Fruit fly (Drosophila melanogaster): Measurements from ENCODE around the gene Cox10.

Cox10 gene

DNA sequence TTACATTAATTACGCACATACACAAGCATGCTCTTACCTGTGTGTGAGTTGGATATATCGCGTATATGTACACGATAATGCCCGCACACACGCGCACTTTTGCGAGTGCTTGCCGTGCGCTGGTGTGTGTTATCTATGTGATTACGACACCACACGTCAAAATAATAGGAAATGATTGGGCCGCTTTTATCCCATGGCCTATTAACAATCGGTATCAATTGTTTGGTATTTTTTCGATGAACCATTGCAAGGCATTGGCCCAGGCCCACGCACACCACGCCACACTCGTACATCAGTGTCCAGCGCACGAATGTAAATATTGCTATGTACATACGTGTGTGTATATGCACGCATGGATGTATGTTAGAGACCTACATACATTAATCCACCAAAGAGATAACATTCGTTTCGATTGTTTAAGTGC is 3.6 kb downstream of the Cox10 start:
- no peak for TF ChIP-seq br (optimal IDR thresholded peaks at IDR 0.05)
- peak; percentile 72; the same call in 1 of the 2 replicates for TF ChIP-seq sob (GFP tag; IDR thresholded peaks at IDR 0.05)
- TF ChIP-seq Sry-β (GFP tag; optimal IDR thresholded peaks at IDR 0.05) = peak; percentile 17
- peak; percentile 41 for TF ChIP-seq Atf-2 (GFP tag; optimal IDR thresholded peaks at IDR 0.05)
- no peak for TF ChIP-seq sc (optimal IDR thresholded peaks at IDR 0.05)
- TF ChIP-seq sc (GFP tag; optimal IDR thresholded peaks at IDR 0.05) = peak; percentile 11
- peak; percentile 17 for TF ChIP-seq CG18619 (GFP tag; optimal IDR thresholded peaks at IDR 0.05)
- peak; percentile 23 for TF ChIP-seq repo (GFP tag; optimal IDR thresholded peaks at IDR 0.05)
- TF ChIP-seq ara (GFP tag; IDR thresholded peaks at IDR 0.05) = peak; percentile 69
- peak; percentile 44 for TF ChIP-seq Xbp1 (GFP tag; optimal IDR thresholded peaks at IDR 0.05)
- TF ChIP-seq ttk (GFP tag; IDR thresholded peaks at IDR 0.05) = no peak
- no peak for TF ChIP-seq esg (GFP tag; conservative IDR thresholded peaks at IDR 0.05)
- TF ChIP-seq CG4617 (GFP tag; optimal IDR thresholded peaks at IDR 0.05; ENCODE audit: borderline replicate concordance) = peak; percentile 31
- TF ChIP-seq CG16813 (GFP tag; IDR thresholded peaks at IDR 0.05; ENCODE audit: partially characterized antibody) = 0 out of 3 replicates have a peak, but pooled peaks have one; percentile 40
- TF ChIP-seq pho (GFP tag; optimal IDR thresholded peaks at IDR 0.05) = peak; percentile 18
- TF ChIP-seq Hr78 (GFP tag; optimal IDR thresholded peaks at IDR 0.05) = peak in 1 of 2 experiments; percentile 51
- peak; percentile 15 for TF ChIP-seq CG16863 (GFP tag; optimal IDR thresholded peaks at IDR 0.05)
- TF ChIP-seq insv (GFP tag; optimal IDR thresholded peaks at IDR 0.05) = peak in 1 of 2 experiments; percentile 43
- TF ChIP-seq Myb (GFP tag; optimal IDR thresholded peaks at IDR 0.05) = peak; percentile 9
- TF ChIP-seq Ptx1 (GFP tag; IDR thresholded peaks at IDR 0.05) = peak; percentile 35; the same call in 1 of the 2 replicates
- peak; percentile 24 for TF ChIP-seq Lhr (GFP tag; optimal IDR thresholded peaks at IDR 0.05)
- TF ChIP-seq CG1529 (GFP tag; optimal IDR thresholded peaks at IDR 0.05) = peak; percentile 62
- peak; percentile 48 for TF ChIP-seq Six4 (GFP tag; optimal IDR thresholded peaks at IDR 0.05)
- peak; percentile 63 for TF ChIP-seq CG10209 (GFP tag; optimal IDR thresholded peaks at IDR 0.05)
- peak; percentile 47 for TF ChIP-seq CG7556 (GFP tag; optimal IDR thresholded peaks at IDR 0.05)
- TF ChIP-seq lbe (GFP tag; optimal IDR thresholded peaks at IDR 0.05) = peak; percentile 72
- TF ChIP-seq CG33557 (GFP tag; optimal IDR thresholded peaks at IDR 0.05) = peak; percentile 76
- peak; percentile 64 for TF ChIP-seq CG10147 (GFP tag; optimal IDR thresholded peaks at IDR 0.05)
- TF ChIP-seq CG5245 (GFP tag; optimal IDR thresholded peaks at IDR 0.05) = no peak
- peak; percentile 62 for TF ChIP-seq grau (tag; optimal IDR thresholded peaks at IDR 0.05)
- peak; percentile 81 for TF ChIP-seq CG1603 (tag; optimal IDR thresholded peaks at IDR 0.05)
- peak; percentile 12; the same call in 1 of the 3 replicates for TF ChIP-seq knrl (GFP tag; IDR thresholded peaks at IDR 0.05; ENCODE audit: partially characterized antibody)
- peak; percentile 74 for TF ChIP-seq Nf-YC (tag; optimal IDR thresholded peaks at IDR 0.05)
- TF ChIP-seq nau (GFP tag; optimal IDR thresholded peaks at IDR 0.05) = peak; percentile 85
- TF ChIP-seq CG17568 (GFP tag; optimal IDR thresholded peaks at IDR 0.05) = peak; percentile 72
- peak; percentile 87 for TF ChIP-seq sug (tag; optimal IDR thresholded peaks at IDR 0.05)
- TF ChIP-seq NFAT (GFP tag; IDR thresholded peaks at IDR 0.05) = peak; percentile 70; the same call in 1 of the 2 replicates
- peak; percentile 24 for TF ChIP-seq disco-r (GFP tag; optimal IDR thresholded peaks at IDR 0.05)
- TF ChIP-seq kah (GFP tag; optimal IDR thresholded peaks at IDR 0.05) = peak; percentile 76
- TF ChIP-seq HLH4C (GFP tag; IDR thresholded peaks at IDR 0.05; ENCODE audit: partially characterized antibody) = no peak
- peak; percentile 97 for TF ChIP-seq CG10543 (GFP tag; optimal IDR thresholded peaks at IDR 0.05)
- no peak for TF ChIP-seq CG3065 (GFP tag; optimal IDR thresholded peaks at IDR 0.05)
- peak; percentile 73 for TF ChIP-seq CG15479 (GFP tag; optimal IDR thresholded peaks at IDR 0.05)
- no peak for TF ChIP-seq CG11504 (tag; optimal IDR thresholded peaks at IDR 0.05)
- TF ChIP-seq Mes4 (GFP tag; optimal IDR thresholded peaks at IDR 0.05) = no peak
- peak; percentile 75 for TF ChIP-seq Rfx (GFP tag; IDR thresholded peaks at IDR 0.05)
- peak; percentile 49 for TF ChIP-seq CG31441 (GFP tag; IDR thresholded peaks at IDR 0.05)
- TF ChIP-seq CG30020 (tag; optimal IDR thresholded peaks at IDR 0.05) = peak; percentile 96
- TF ChIP-seq dpn (GFP tag; optimal IDR thresholded peaks at IDR 0.05) = peak; percentile 44 to 62
- TF ChIP-seq NC2β (GFP tag; optimal IDR thresholded peaks at IDR 0.05) = peak; percentile 55

Measured in whole organism, embryonic.